Worm (Caenorhabditis elegans) whole organism, mixed stage, embryonic: ENCODE results near the gene F21C10.7.

ENCODE experiments used
- M03D4.4 ChIP-seq: sonication (generic microtip); optimal IDR thresholded peaks from 2 replicates; lab custom pipeline; 2017; ENCODE audit warnings: mild to moderate bottlenecking, missing genetic modification characterization, missing compliant biosample characterization
- nhr-12 ChIP-seq: fragments of 150-350 bp; optimal IDR thresholded peaks from 2 replicates; lab custom pipeline; 2014; ENCODE audit warnings: missing biosample characterization, missing genetic modification characterization
- ztf-11 ChIP-seq: fragments of 150-350 bp; optimal IDR thresholded peaks from 2 replicates; lab custom pipeline; 2014; ENCODE audit warnings: missing biosample characterization, missing genetic modification characterization

- TF ChIP-seq M03D4.4 (tag; lab: Kevin White, UChicago) (no peak), ztf-11 (tag; lab: Kevin White, UChicago) (no peak), nhr-12 (tag; lab: Kevin White, UChicago) (no peak)
Observed at ce11 chrV:9126316-9126715, 13.7 kb downstream of the F21C10.7 start, which contains the start of gene F21C10.4.
